Fruit fly (Drosophila melanogaster): ENCODE data around the gene bsk.
A peak's percentile ranks its signal among the peaks of the same experiment; 100 is the strongest.

- TF ChIP-seq usp (GFP tag; optimal IDR thresholded peaks at IDR 0.05), result no peak
- TF ChIP-seq Hr78 (GFP tag; optimal IDR thresholded peaks at IDR 0.05), result no peak
- TF ChIP-seq sv (GFP tag; optimal IDR thresholded peaks at IDR 0.05), result peak; percentile 44
- peak; percentile 57 for TF ChIP-seq tai (GFP tag; optimal IDR thresholded peaks at IDR 0.05)
- TF ChIP-seq CG32264 (GFP tag; optimal IDR thresholded peaks at IDR 0.05), result no peak
- TF ChIP-seq Vsx2 (GFP tag; optimal IDR thresholded peaks at IDR 0.05; ENCODE audit: partially characterized antibody), result no peak
- no peak for TF ChIP-seq HLH106 (tag; optimal IDR thresholded peaks at IDR 0.05)
- TF ChIP-seq jim (GFP tag; optimal IDR thresholded peaks at IDR 0.05), result no peak
- peak; percentile 88 for TF ChIP-seq woc (GFP tag; optimal IDR thresholded peaks at IDR 0.05)
- no peak for TF ChIP-seq pan (optimal IDR thresholded peaks at IDR 0.05)
- TF ChIP-seq foxo (GFP tag; optimal IDR thresholded peaks at IDR 0.05), result no peak
- no peak for TF ChIP-seq br (GFP tag; optimal IDR thresholded peaks at IDR 0.05)
Measured at dm6 chr2L:10220501-10221386, 29.6 kb downstream of the bsk start, which contains the start of the genes Npc1a and Prosalpha6.
